Fruit fly (Drosophila melanogaster) whole organism, embryonic: ENCODE results near the gene CG33098.
A peak's percentile ranks its signal among the peaks of the same experiment; 100 is the strongest.

Source experiments
- Asciz ChIP-seq: fragments of 200-800 bp; sonication (Bioruptor generic); optimal IDR thresholded peaks from 2 replicates; lab custom pipeline; 2017; ENCODE audit warnings: missing biosample characterization, mild to moderate bottlenecking, missing genetic modification characterization, missing genetic modification reagents
- Atf3 ChIP-seq: fragments of 200-800 bp; sonication (Bioruptor generic); optimal IDR thresholded peaks from 3 replicates; lab custom pipeline; 2016; ENCODE audit warnings: missing biosample characterization, missing genetic modification characterization
- CG10654 ChIP-seq: fragments of 200-800 bp; sonication (Bioruptor generic); optimal IDR thresholded peaks from 2 replicates; lab custom pipeline; 2016; ENCODE audit warnings: missing biosample characterization, missing genetic modification characterization
- CG12104 ChIP-seq: fragments of 200-800 bp; sonication (Bioruptor generic); optimal IDR thresholded peaks from 3 replicates; lab custom pipeline; 2016; ENCODE audit warnings: missing biosample characterization, missing genetic modification characterization
- CG12299 ChIP-seq: fragments of 200-800 bp; sonication (Bioruptor generic); optimal IDR thresholded peaks from 2 replicates; lab custom pipeline; 2018; ENCODE audit warnings: missing biosample characterization, mild to moderate bottlenecking, missing genetic modification characterization
- CG13287 ChIP-seq: fragments of 200-800 bp; sonication (Bioruptor generic); IDR thresholded peaks from 2 replicates; pipeline ENCODE4 v1.3.6; 2022; ENCODE audit warnings: missing biosample characterization, missing genetic modification characterization; ENCODE audit not compliant: partially characterized antibody
- CG13894 ChIP-seq: fragments of 200-800 bp; sonication (Bioruptor generic); optimal IDR thresholded peaks from 3 replicates; lab custom pipeline; 2018; ENCODE audit warnings: missing biosample characterization, mild to moderate bottlenecking, missing genetic modification characterization, moderate library complexity
- CG14667 ChIP-seq: fragments of 200-800 bp; sonication (Bioruptor generic); IDR thresholded peaks from 2 replicates; pipeline ENCODE4 v1.3.6; 2022; ENCODE audit warnings: missing biosample characterization, missing genetic modification characterization
- CG14710 ChIP-seq: fragments of 200-800 bp; sonication (Bioruptor generic); optimal IDR thresholded peaks from 3 replicates; lab custom pipeline; 2019; ENCODE audit warnings: missing biosample characterization, mild to moderate bottlenecking, missing genetic modification characterization, moderate library complexity
- CG1603 ChIP-seq: fragments of 200-800 bp; sonication (Bioruptor generic); optimal IDR thresholded peaks from 2 replicates; lab custom pipeline; 2019; ENCODE audit warnings: missing biosample characterization, mild to moderate bottlenecking, missing genetic modification characterization, moderate library complexity
- CG16779 ChIP-seq: fragments of 200-800 bp; sonication (Bioruptor generic); IDR thresholded peaks from 2 replicates; pipeline ENCODE4 v1.3.6; 2022; ENCODE audit warnings: missing biosample characterization, missing genetic modification characterization
- CG2129 ChIP-seq: fragments of 200-800 bp; sonication (Bioruptor generic); IDR thresholded peaks from 2 replicates; pipeline ENCODE4 v1.3.6; 2022; ENCODE audit warnings: missing biosample characterization, missing genetic modification characterization; ENCODE audit not compliant: partially characterized antibody
- CG3407 ChIP-seq: fragments of 200-800 bp; sonication (Bioruptor generic); optimal IDR thresholded peaks from 2 replicates; lab custom pipeline; 2018; ENCODE audit warnings: missing biosample characterization, mild to moderate bottlenecking, missing genetic modification characterization
- CG9727 ChIP-seq: fragments of 200-800 bp; sonication (Bioruptor generic); optimal IDR thresholded peaks from 3 replicates; lab custom pipeline; 2017; ENCODE audit warnings: missing biosample characterization, mild to moderate bottlenecking, missing genetic modification characterization
- Chrac-16 ChIP-seq: fragments of 200-800 bp; sonication (Bioruptor generic); optimal IDR thresholded peaks from 3 replicates; lab custom pipeline; 2016; ENCODE audit warnings: missing biosample characterization, missing genetic modification characterization
- Dek ChIP-seq: fragments of 200-800 bp; sonication (Bioruptor generic); optimal IDR thresholded peaks from 3 replicates; lab custom pipeline; 2019; ENCODE audit warnings: missing biosample characterization, mild to moderate bottlenecking, missing genetic modification characterization, moderate library complexity
- Dfd ChIP-seq, 2 experiments: fragments of >200 bp; optimal IDR thresholded peaks; 2 replicates each; lab custom pipeline; 2017; ENCODE audit warnings: missing biosample characterization in 2 of 2, missing genetic modification characterization in 2 of 2
- Elba2 ChIP-seq: fragments of 200-800 bp; sonication (Bioruptor generic); optimal IDR thresholded peaks from 3 replicates; lab custom pipeline; 2016; ENCODE audit warnings: missing biosample characterization, missing genetic modification characterization
- Gug ChIP-seq: fragments of 200-800 bp; sonication (Bioruptor generic); IDR thresholded peaks from 4 replicates; pipeline ENCODE4 v1.3.6; 2022; ENCODE audit warnings: missing biosample characterization, missing genetic modification characterization
- Hr39 ChIP-seq: fragments of >200 bp; optimal IDR thresholded peaks from 2 replicates; lab custom pipeline; 2017
- Mad ChIP-seq: fragments of 200-800 bp; sonication (Bioruptor generic); optimal IDR thresholded peaks from 2 replicates; lab custom pipeline; 2016; ENCODE audit warnings: missing biosample characterization, missing genetic modification characterization
- NfI ChIP-seq: fragments of 200-800 bp; sonication (Bioruptor generic); optimal IDR thresholded peaks from 3 replicates; lab custom pipeline; 2018; ENCODE audit warnings: missing biosample characterization, mild to moderate bottlenecking, missing genetic modification characterization, moderate library complexity
- Oaz ChIP-seq: fragments of 200-800 bp; sonication (Bioruptor generic); IDR thresholded peaks from 2 replicates; pipeline ENCODE4 v1.3.6; 2022; ENCODE audit warnings: missing biosample characterization, missing genetic modification characterization
- Poxn ChIP-seq: fragments of 200-800 bp; sonication (Bioruptor generic); IDR thresholded peaks from 2 replicates; pipeline ENCODE4 v1.3.6; 2022; ENCODE audit warnings: missing biosample characterization, missing genetic modification characterization
- Sin3A ChIP-seq: fragments of >200 bp; optimal IDR thresholded peaks from 2 replicates; lab custom pipeline; 2018
- Six4 ChIP-seq: fragments of 200-800 bp; sonication (Bioruptor generic); optimal IDR thresholded peaks from 2 replicates; lab custom pipeline; 2016; ENCODE audit warnings: missing biosample characterization, missing genetic modification characterization
- Tbp ChIP-seq: fragments of >200 bp; optimal IDR thresholded peaks from 2 replicates; lab custom pipeline; 2018; ENCODE audit warnings: missing biosample characterization, missing genetic modification characterization
- YL-1 ChIP-seq: fragments of 200-800 bp; sonication (Bioruptor generic); optimal IDR thresholded peaks from 3 replicates; lab custom pipeline; 2017; ENCODE audit warnings: missing biosample characterization, mild to moderate bottlenecking, missing genetic modification characterization
- ato ChIP-seq: fragments of 200-800 bp; sonication (Bioruptor generic); IDR thresholded peaks from 2 replicates; pipeline ENCODE4 v1.3.6; 2022; ENCODE audit warnings: missing biosample characterization, missing genetic modification characterization; ENCODE audit not compliant: partially characterized antibody
- bbx ChIP-seq: fragments of 200-800 bp; sonication (Bioruptor generic); IDR thresholded peaks from 2 replicates; pipeline ENCODE4 v1.3.6; 2022; ENCODE audit warnings: missing biosample characterization, missing genetic modification characterization; ENCODE audit not compliant: partially characterized antibody
- bsh ChIP-seq, 2 experiments: fragments of 200-800 bp; sonication (Bioruptor generic); optimal IDR thresholded peaks; 2 replicates each; lab custom pipeline; 2017 to 2018; ENCODE audit warnings: mild to moderate bottlenecking in 2 of 2, missing biosample characterization in 2 of 2, missing genetic modification characterization in 2 of 2, moderate library complexity in 1 of 2
- cad ChIP-seq: fragments of >200 bp; optimal IDR thresholded peaks from 2 replicates; lab custom pipeline; 2017; ENCODE audit warnings: missing biosample characterization, missing genetic modification characterization
- danr ChIP-seq: fragments of 200-800 bp; sonication (Bioruptor generic); IDR thresholded peaks from 2 replicates; pipeline ENCODE4 v1.3.6; 2022; ENCODE audit warnings: missing biosample characterization, missing genetic modification characterization
- fd3F ChIP-seq: fragments of 200-800 bp; sonication (Bioruptor generic); optimal IDR thresholded peaks from 2 replicates; lab custom pipeline; 2018; ENCODE audit warnings: missing biosample characterization, mild to moderate bottlenecking, missing genetic modification characterization, moderate library complexity
- gcm2 ChIP-seq: fragments of 200-800 bp; sonication (Bioruptor generic); optimal IDR thresholded peaks from 2 replicates; lab custom pipeline; 2016; ENCODE audit warnings: missing biosample characterization, missing genetic modification characterization
- gsb-n ChIP-seq: fragments of 200-800 bp; sonication (Bioruptor generic); optimal IDR thresholded peaks from 3 replicates; lab custom pipeline; 2018; ENCODE audit warnings: missing biosample characterization, mild to moderate bottlenecking, missing genetic modification characterization
- hbn ChIP-seq: fragments of 200-800 bp; sonication (Bioruptor generic); IDR thresholded peaks from 2 replicates; pipeline ENCODE4 v1.3.6; 2022; ENCODE audit warnings: missing biosample characterization, missing genetic modification characterization; ENCODE audit not compliant: partially characterized antibody
- inv ChIP-seq: fragments of 200-800 bp; sonication (Bioruptor generic); IDR thresholded peaks from 2 replicates; pipeline ENCODE4 v1.3.6; 2022; ENCODE audit warnings: missing biosample characterization, missing genetic modification characterization; ENCODE audit not compliant: partially characterized antibody
- luna ChIP-seq: fragments of 200-800 bp; sonication (Bioruptor generic); optimal IDR thresholded peaks from 2 replicates; lab custom pipeline; 2016; ENCODE audit warnings: missing biosample characterization, missing genetic modification characterization
- nerfin-1 ChIP-seq: fragments of 200-800 bp; sonication (Bioruptor generic); optimal IDR thresholded peaks from 3 replicates; lab custom pipeline; 2019; ENCODE audit warnings: missing biosample characterization, mild to moderate bottlenecking, missing genetic modification characterization, moderate library complexity
- nmo ChIP-seq: fragments of 200-800 bp; sonication (Bioruptor generic); optimal IDR thresholded peaks from 2 replicates; lab custom pipeline; 2018; ENCODE audit warnings: missing biosample characterization, mild to moderate bottlenecking, missing genetic modification characterization, moderate library complexity
- org-1 ChIP-seq: fragments of 200-800 bp; sonication (Bioruptor generic); optimal IDR thresholded peaks from 2 replicates; lab custom pipeline; 2017; ENCODE audit warnings: missing biosample characterization, missing genetic modification characterization
- pnt ChIP-seq: fragments of 200-800 bp; sonication (Bioruptor generic); optimal IDR thresholded peaks from 3 replicates; lab custom pipeline; 2016; ENCODE audit warnings: missing biosample characterization, missing genetic modification characterization
- pzg ChIP-seq: fragments of 200-800 bp; sonication (Bioruptor generic); optimal IDR thresholded peaks from 3 replicates; lab custom pipeline; 2018; ENCODE audit warnings: missing biosample characterization, mild to moderate bottlenecking, missing genetic modification characterization, moderate library complexity
- row ChIP-seq: fragments of 200-800 bp; sonication (Bioruptor generic); IDR thresholded peaks from 3 replicates; pipeline ENCODE4 v1.3.6; 2022; ENCODE audit warnings: missing biosample characterization, missing genetic modification characterization
- scrt ChIP-seq: fragments of 200-800 bp; sonication (Bioruptor generic); optimal IDR thresholded peaks from 2 replicates; lab custom pipeline; 2018; ENCODE audit warnings: missing biosample characterization, mild to moderate bottlenecking, missing genetic modification characterization, moderate library complexity
- slp2 ChIP-seq: fragments of 200-800 bp; sonication (Bioruptor generic); optimal IDR thresholded peaks from 2 replicates; lab custom pipeline; 2016; ENCODE audit warnings: missing biosample characterization, missing genetic modification characterization
- so ChIP-seq: fragments of 200-800 bp; sonication (Bioruptor generic); IDR thresholded peaks from 3 replicates; pipeline ENCODE4 v1.3.6; 2022; ENCODE audit warnings: missing biosample characterization, missing genetic modification characterization
- tap ChIP-seq: fragments of 200-800 bp; optimal IDR thresholded peaks from 3 replicates; lab custom pipeline; 2019; ENCODE audit warnings: missing biosample characterization, mild to moderate bottlenecking, missing genetic modification characterization, moderate library complexity
- tna ChIP-seq: fragments of 200-800 bp; sonication (Bioruptor generic); IDR thresholded peaks from 2 replicates; pipeline ENCODE4 v1.3.6; 2022; ENCODE audit warnings: missing biosample characterization, missing genetic modification characterization; ENCODE audit not compliant: partially characterized antibody
- trem ChIP-seq: fragments of 200-800 bp; optimal IDR thresholded peaks from 3 replicates; lab custom pipeline; 2019; ENCODE audit warnings: missing biosample characterization, mild to moderate bottlenecking, missing genetic modification characterization, moderate library complexity
- wor ChIP-seq: fragments of 200-800 bp; sonication (Bioruptor generic); IDR thresholded peaks from 2 replicates; pipeline ENCODE4 v1.3.6; 2022; ENCODE audit warnings: missing biosample characterization, missing genetic modification characterization

The CG33098 gene

dm6 chr3R:12433764-12434163, 46.8 kb downstream of the CG33098 start, which contains the start of the genes Aos1 and Srlp (continued):
- TF ChIP-seq pzg (GFP tag; lab: Kevin White, UChicago) (peak; percentile 57), Six4 (no peak), bbx (GFP tag; lab: Robert Waterston, UW) (no peak), pnt (no peak), CG2129 (no peak), NfI (GFP tag; lab: Kevin White, UChicago) (peak; percentile 46), tna (GFP tag; lab: Robert Waterston, UW) (no peak), row (peak; percentile 88), org-1 (no peak), Sin3A (lab: Kevin White, UChicago) (peak; percentile 44), Chrac-16 (GFP tag; lab: Kevin White, UChicago) (peak; percentile 38), fd3F (GFP tag; lab: Kevin White, UChicago) (peak; percentile 42), nmo (GFP tag; lab: Kevin White, UChicago) (peak; percentile 77), CG13287 (GFP tag; lab: Robert Waterston, UW) (peak; percentile 35; the same call in 1 of the 2 replicates), inv (GFP tag; lab: Robert Waterston, UW) (no peak), Gug (GFP tag; lab: Robert Waterston, UW) (peak; percentile 1; the same call in 1 of the 4 replicates), Hr39 (no peak), CG14710 (tag; lab: Kevin White, UChicago) (peak; percentile 86), tap (no peak), wor (GFP tag; lab: Robert Waterston, UW) (no peak), nerfin-1 (tag; lab: Kevin White, UChicago) (peak; percentile 59), danr (no peak), so (no peak), slp2 (GFP tag; lab: Kevin White, UChicago) (no peak), CG14667 (0 out of 2 replicates have a peak, but pooled peaks have one; percentile 20), Poxn (GFP tag; lab: Robert Waterston, UW) (no peak), CG13894 (tag; lab: Kevin White, UChicago) (peak; percentile 63), trem (tag; lab: Kevin White, UChicago) (peak; percentile 99), Oaz (no peak), CG12299 (peak; percentile 20), CG10654 (peak; percentile 24), Mad (no peak), gsb-n (tag; lab: Kevin White, UChicago) (no peak), hbn (GFP tag; lab: Robert Waterston, UW) (no peak; the same call in 1 of the 2 replicates), Atf3 (GFP tag; lab: Kevin White, UChicago) (no peak), bsh (GFP tag; optimal IDR thresholded peaks at IDR 0.05; lab: Kevin White, UChicago) (peak in 1 of 2 experiments; percentile 49), Dfd (GFP tag; optimal IDR thresholded peaks at IDR 0.05; lab: Kevin White, UChicago) (no peak), YL-1 (GFP tag; lab: Kevin White, UChicago) (peak; percentile 63), scrt (GFP tag; lab: Kevin White, UChicago) (no peak), Elba2 (GFP tag; lab: Kevin White, UChicago) (peak; percentile 37), Tbp (GFP tag; lab: Kevin White, UChicago) (no peak), ato (no peak), cad (GFP tag; lab: Kevin White, UChicago) (no peak), CG9727 (peak; percentile 24), gcm2 (no peak), CG12104 (GFP tag; lab: Kevin White, UChicago) (peak; percentile 30), Asciz (GFP tag; lab: Kevin White, UChicago) (no peak), CG16779 (GFP tag; lab: Robert Waterston, UW) (no peak), CG1603 (peak; percentile 9), Dek (peak; percentile 63), luna (GFP tag; lab: Kevin White, UChicago) (no peak), CG3407 (GFP tag; lab: Kevin White, UChicago) (no peak)
